Fruit fly (Drosophila melanogaster) whole organism, embryonic: ENCODE results near the gene et.

ENCODE experiments used
- Awh ChIP-seq: fragments of 200-800 bp; sonication (Bioruptor generic); IDR thresholded peaks from 2 replicates; pipeline ENCODE4, ENCODE4 v1.3.6; 2022; ENCODE audit warnings: missing biosample characterization, missing genetic modification characterization
- CG10147 ChIP-seq: fragments of 200-800 bp; sonication (Bioruptor generic); optimal IDR thresholded peaks from 2 replicates; lab custom pipeline; 2019; ENCODE audit warnings: missing biosample characterization, mild to moderate bottlenecking, missing genetic modification characterization, moderate library complexity
- CG11504 ChIP-seq: fragments of 200-800 bp; sonication (Bioruptor generic); optimal IDR thresholded peaks from 3 replicates; lab custom pipeline; 2019; ENCODE audit warnings: missing biosample characterization, mild to moderate bottlenecking, missing genetic modification characterization, moderate library complexity
- CG12104 ChIP-seq: fragments of 200-800 bp; sonication (Bioruptor generic); optimal IDR thresholded peaks from 3 replicates; lab custom pipeline; 2016; ENCODE audit warnings: missing biosample characterization, missing genetic modification characterization
- CG13287 ChIP-seq: fragments of 200-800 bp; sonication (Bioruptor generic); IDR thresholded peaks from 2 replicates; pipeline ENCODE4 v1.3.6; 2022; ENCODE audit warnings: missing biosample characterization, missing genetic modification characterization; ENCODE audit not compliant: partially characterized antibody
- CG14667 ChIP-seq: fragments of 200-800 bp; sonication (Bioruptor generic); IDR thresholded peaks from 2 replicates; pipeline ENCODE4 v1.3.6; 2022; ENCODE audit warnings: missing biosample characterization, missing genetic modification characterization
- CG15269 ChIP-seq: fragments of 200-800 bp; sonication (Bioruptor generic); optimal IDR thresholded peaks from 2 replicates; lab custom pipeline; 2018; ENCODE audit warnings: missing biosample characterization, mild to moderate bottlenecking, missing genetic modification characterization, moderate library complexity
- CG15479 ChIP-seq: fragments of 200-800 bp; sonication (Bioruptor generic); optimal IDR thresholded peaks from 3 replicates; lab custom pipeline; 2019; ENCODE audit warnings: missing biosample characterization, mild to moderate bottlenecking, missing genetic modification characterization, moderate library complexity
- CG15601 ChIP-seq: fragments of 200-800 bp; sonication (Bioruptor generic); optimal IDR thresholded peaks from 3 replicates; lab custom pipeline; 2019; ENCODE audit warnings: missing biosample characterization, mild to moderate bottlenecking, missing genetic modification characterization, moderate library complexity
- CG16813 ChIP-seq: fragments of 200-800 bp; sonication (Bioruptor generic); IDR thresholded peaks from 3 replicates; pipeline ENCODE4 v1.3.6; 2022; ENCODE audit warnings: missing biosample characterization, missing genetic modification characterization; ENCODE audit not compliant: partially characterized antibody
- CG17328 ChIP-seq: fragments of 200-800 bp; sonication (Bioruptor generic); IDR thresholded peaks from 2 replicates; pipeline ENCODE4 v1.3.6; 2022; ENCODE audit warnings: missing biosample characterization, missing genetic modification characterization
- CG1832 ChIP-seq: fragments of 200-800 bp; sonication (Bioruptor generic); optimal IDR thresholded peaks from 2 replicates; lab custom pipeline; 2017; ENCODE audit warnings: missing biosample characterization, mild to moderate bottlenecking, missing genetic modification characterization, inconsistent platforms
- CG18476 ChIP-seq: fragments of 200-800 bp; sonication (Bioruptor generic); optimal IDR thresholded peaks from 2 replicates; lab custom pipeline; 2016; ENCODE audit warnings: missing biosample characterization, mild to moderate bottlenecking, missing genetic modification characterization
- CG18599 ChIP-seq: fragments of 200-800 bp; sonication (Bioruptor generic); optimal IDR thresholded peaks from 3 replicates; lab custom pipeline; 2017; ENCODE audit warnings: missing biosample characterization, missing genetic modification characterization, mild to moderate bottlenecking, moderate library complexity, missing genetic modification reagents
- CG2120 ChIP-seq: fragments of 200-800 bp; sonication (Bioruptor generic); optimal IDR thresholded peaks from 3 replicates; lab custom pipeline; 2016; ENCODE audit warnings: missing biosample characterization, missing genetic modification characterization
- CG2712 ChIP-seq: fragments of 200-800 bp; optimal IDR thresholded peaks from 3 replicates; lab custom pipeline; 2019; ENCODE audit warnings: missing biosample characterization, mild to moderate bottlenecking, missing genetic modification characterization, moderate library complexity
- CG30403 ChIP-seq: fragments of 200-800 bp; sonication (Bioruptor generic); optimal IDR thresholded peaks from 3 replicates; lab custom pipeline; 2016; ENCODE audit warnings: missing biosample characterization, missing genetic modification characterization
- CG32772 ChIP-seq: fragments of 200-800 bp; sonication (Bioruptor generic); IDR thresholded peaks from 2 replicates; pipeline ENCODE4 v1.3.6; 2022; ENCODE audit warnings: missing biosample characterization, missing genetic modification characterization
- CG6689 ChIP-seq: fragments of 200-800 bp; sonication (Bioruptor generic); IDR thresholded peaks from 2 replicates; pipeline ENCODE4 v1.3.6; 2022; ENCODE audit warnings: missing biosample characterization, missing genetic modification characterization
- CG9215 ChIP-seq: fragments of 200-800 bp; sonication (Bioruptor generic); IDR thresholded peaks from 2 replicates; pipeline ENCODE4 v1.3.6; 2022; ENCODE audit warnings: missing biosample characterization, missing genetic modification characterization
- CG9609 ChIP-seq: fragments of 200-800 bp; sonication (Bioruptor generic); optimal IDR thresholded peaks from 3 replicates; lab custom pipeline; 2016; ENCODE audit warnings: missing biosample characterization, missing genetic modification characterization
- D19B ChIP-seq: fragments of 200-800 bp; sonication (Bioruptor generic); optimal IDR thresholded peaks from 2 replicates; lab custom pipeline; 2017; ENCODE audit warnings: missing biosample characterization, mild to moderate bottlenecking, missing genetic modification characterization
- Dref ChIP-seq: fragments of 200-800 bp; sonication (Bioruptor generic); IDR thresholded peaks from 2 replicates; pipeline ENCODE4 v1.3.6; 2022; ENCODE audit warnings: missing biosample characterization, missing genetic modification characterization
- Hr51 ChIP-seq, 2 experiments: fragments of 200-800 bp; sonication (Bioruptor generic); optimal IDR thresholded peaks; 2 replicates in 1 of 2; 3 replicates in 1 of 2; lab custom pipeline; 2016 to 2018; ENCODE audit warnings: missing biosample characterization in 2 of 2, missing genetic modification characterization in 2 of 2, mild to moderate bottlenecking in 1 of 2, moderate library complexity in 1 of 2
- MBD-R2 ChIP-seq: fragments of 200-800 bp; sonication (Bioruptor generic); IDR thresholded peaks from 2 replicates; pipeline ENCODE4 v1.3.6; 2022; ENCODE audit warnings: missing biosample characterization, missing genetic modification characterization
- MESR4 ChIP-seq: fragments of 200-800 bp; sonication (Bioruptor generic); optimal IDR thresholded peaks from 2 replicates; lab custom pipeline; 2018; ENCODE audit warnings: missing biosample characterization, mild to moderate bottlenecking, missing genetic modification characterization, moderate library complexity
- NC2β ChIP-seq: fragments of 200-800 bp; sonication (Bioruptor generic); optimal IDR thresholded peaks from 2 replicates; lab custom pipeline; 2016; ENCODE audit warnings: missing biosample characterization, missing genetic modification characterization
- Rx ChIP-seq: fragments of 200-800 bp; sonication (Bioruptor generic); IDR thresholded peaks from 2 replicates; pipeline ENCODE4 v1.3.6; 2022; ENCODE audit warnings: missing biosample characterization, missing genetic modification characterization
- Scr ChIP-seq: fragments of 200-800 bp; sonication (Bioruptor generic); IDR thresholded peaks from 2 replicates; pipeline ENCODE4 v1.3.6; 2022; ENCODE audit warnings: missing biosample characterization, missing genetic modification characterization; ENCODE audit not compliant: partially characterized antibody
- Sox102F ChIP-seq: fragments of 200-800 bp; sonication (Bioruptor generic); optimal IDR thresholded peaks from 2 replicates; lab custom pipeline; 2018; ENCODE audit warnings: missing biosample characterization, mild to moderate bottlenecking, missing genetic modification characterization, moderate library complexity
- Sry-δ ChIP-seq: fragments of 200-800 bp; sonication (Bioruptor generic); optimal IDR thresholded peaks from 2 replicates; lab custom pipeline; 2016; ENCODE audit warnings: missing biosample characterization, missing genetic modification characterization
- bsh ChIP-seq, 2 experiments: fragments of 200-800 bp; sonication (Bioruptor generic); optimal IDR thresholded peaks; 2 replicates each; lab custom pipeline; 2017 to 2018; ENCODE audit warnings: mild to moderate bottlenecking in 2 of 2, missing biosample characterization in 2 of 2, missing genetic modification characterization in 2 of 2, moderate library complexity in 1 of 2
- dmrt99B ChIP-seq: fragments of 200-800 bp; sonication (Bioruptor generic); optimal IDR thresholded peaks from 2 replicates; lab custom pipeline; 2018; ENCODE audit warnings: missing biosample characterization, mild to moderate bottlenecking, missing genetic modification characterization, moderate library complexity
- gem ChIP-seq: fragments of 200-800 bp; sonication (Bioruptor generic); optimal IDR thresholded peaks from 2 replicates; lab custom pipeline; 2019; ENCODE audit warnings: missing biosample characterization, mild to moderate bottlenecking, missing genetic modification characterization, moderate library complexity
- gfzf ChIP-seq: fragments of 200-800 bp; sonication (Bioruptor generic); optimal IDR thresholded peaks from 2 replicates; lab custom pipeline; 2016; ENCODE audit warnings: missing biosample characterization, mild to moderate bottlenecking, missing genetic modification characterization, moderate library complexity
- gsb ChIP-seq: fragments of 200-800 bp; sonication (Bioruptor generic); IDR thresholded peaks from 2 replicates; pipeline ENCODE4 v1.3.6; 2022; ENCODE audit warnings: missing biosample characterization, missing genetic modification characterization
- inv ChIP-seq: fragments of 200-800 bp; sonication (Bioruptor generic); IDR thresholded peaks from 2 replicates; pipeline ENCODE4 v1.3.6; 2022; ENCODE audit warnings: missing biosample characterization, missing genetic modification characterization; ENCODE audit not compliant: partially characterized antibody
- lmd ChIP-seq: fragments of 200-800 bp; sonication (Bioruptor generic); IDR thresholded peaks from 2 replicates; pipeline ENCODE4 v1.3.6; 2022; ENCODE audit warnings: missing biosample characterization, missing genetic modification characterization
- maf-S ChIP-seq: fragments of 200-800 bp; sonication (Bioruptor generic); optimal IDR thresholded peaks from 2 replicates; lab custom pipeline; 2016; ENCODE audit warnings: missing biosample characterization, missing genetic modification characterization
- pan ChIP-seq, 4 experiments: fragments of >200 bp in 3 of 4; fragments of 200-800 bp in 1 of 4; sonication (Bioruptor generic) in 1 of 4; optimal IDR thresholded peaks in 3 of 4; IDR thresholded peaks in 1 of 4; 2 replicates each; pipeline versions ENCODE4 v1.3.6 to Lab custom; 2017 to 2022; ENCODE audit warnings: missing biosample characterization in 2 of 4, missing genetic modification characterization in 2 of 4, mixed read lengths in 1 of 4
- shn ChIP-seq: fragments of 200-800 bp; sonication (Bioruptor generic); optimal IDR thresholded peaks from 3 replicates; lab custom pipeline; 2016; ENCODE audit warnings: missing biosample characterization, missing genetic modification characterization
- sqz ChIP-seq: fragments of 200-800 bp; sonication (Bioruptor generic); optimal IDR thresholded peaks from 3 replicates; lab custom pipeline; 2018; ENCODE audit warnings: missing biosample characterization, mild to moderate bottlenecking, missing genetic modification characterization
- stc ChIP-seq: fragments of 200-800 bp; sonication (Bioruptor generic); IDR thresholded peaks from 2 replicates; pipeline ENCODE4 v1.3.6; 2022; ENCODE audit warnings: missing biosample characterization, missing genetic modification characterization
- stwl ChIP-seq: fragments of 200-800 bp; sonication (Bioruptor generic); optimal IDR thresholded peaks from 3 replicates; lab custom pipeline; 2018; ENCODE audit warnings: missing biosample characterization, mild to moderate bottlenecking, missing genetic modification characterization, moderate library complexity
- tio ChIP-seq: fragments of 200-800 bp; sonication (Bioruptor generic); optimal IDR thresholded peaks from 2 replicates; lab custom pipeline; 2017; ENCODE audit warnings: missing biosample characterization, missing genetic modification characterization, inconsistent platforms
- wdn ChIP-seq: fragments of 200-800 bp; sonication (Bioruptor generic); IDR thresholded peaks from 2 replicates; pipeline ENCODE4 v1.3.6; 2022; ENCODE audit warnings: missing biosample characterization, missing genetic modification characterization
- zfh1 ChIP-seq: fragments of 200-800 bp; sonication (Bioruptor generic); IDR thresholded peaks from 3 replicates; pipeline ENCODE4 v1.3.6; 2022; ENCODE audit warnings: missing biosample characterization, missing genetic modification characterization

The et gene

DNA sequence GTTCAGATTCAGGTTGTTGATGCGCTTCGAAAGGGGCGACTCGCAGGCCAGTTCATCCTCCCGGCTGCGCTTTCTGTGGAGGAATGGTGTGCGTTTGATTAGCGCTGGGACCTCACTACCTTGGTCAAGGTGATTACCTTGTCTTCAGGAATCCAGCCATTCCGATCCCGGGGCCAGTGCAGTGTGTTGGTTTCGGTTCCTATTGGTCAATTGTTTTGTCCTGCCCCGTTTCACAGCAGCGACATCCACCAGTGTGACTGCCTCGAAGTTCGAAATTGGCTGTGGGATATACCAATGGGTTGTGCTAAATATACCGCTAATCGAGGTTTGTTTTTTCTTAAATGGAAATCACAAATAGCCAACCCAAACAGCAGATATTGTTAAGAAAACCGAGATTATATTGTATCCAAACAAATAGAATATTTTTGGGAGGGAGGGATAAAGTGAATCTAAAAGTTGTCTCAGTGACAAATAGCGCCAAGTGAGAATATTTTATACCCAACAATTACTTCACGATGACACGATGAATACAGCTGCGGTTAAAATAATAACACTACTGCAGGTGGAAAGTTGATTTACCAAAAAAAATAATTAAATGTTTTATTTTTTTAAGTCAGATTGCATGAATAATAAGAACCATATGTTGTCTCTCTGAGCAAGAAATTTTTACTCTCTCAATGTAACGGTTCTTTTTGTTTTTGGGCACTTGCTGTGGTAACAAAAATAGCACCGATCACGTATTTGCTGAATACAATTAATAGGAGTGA, 19.3 kb upstream of the et start, which contains the start of gene CG14229:
CG14229 (minus strand) TSS at position 459 of the 767 bp plus-strand sequence.
- TF ChIP-seq CG2712 (tag; lab: Kevin White, UChicago) = peak; percentile 8
- TF ChIP-seq CG32772 (GFP tag; lab: Robert Waterston, UW) = 0 out of 2 replicates have a peak, but pooled peaks have one; percentile 17
- TF ChIP-seq D19B (GFP tag; lab: Kevin White, UChicago) = no peak
- TF ChIP-seq bsh (GFP tag; optimal IDR thresholded peaks at IDR 0.05; lab: Kevin White, UChicago) = peak in 1 of 2 experiments; percentile 11
- peak; percentile 23 for TF ChIP-seq CG30403 (GFP tag; lab: Kevin White, UChicago)
- TF ChIP-seq Dref (GFP tag; lab: Robert Waterston, UW) = 0 out of 2 replicates have a peak, but pooled peaks have one; percentile 15
- TF ChIP-seq CG1832 = no peak
- peak; percentile 69 for TF ChIP-seq gfzf (GFP tag; lab: Kevin White, UChicago)
- TF ChIP-seq CG15269 (tag; lab: Kevin White, UChicago) = peak; percentile 2
- TF ChIP-seq CG18476 (GFP tag; lab: Kevin White, UChicago) = no peak
- TF ChIP-seq Scr = peak; percentile 37; the same call in 1 of the 2 replicates
- peak; percentile 15; the same call in 1 of the 3 replicates for TF ChIP-seq zfh1 (GFP tag; lab: Robert Waterston, UW)
- TF ChIP-seq CG13287 (GFP tag; lab: Robert Waterston, UW) = peak; percentile 27; the same call in 1 of the 2 replicates
- peak; percentile 54 for TF ChIP-seq MBD-R2 (GFP tag; lab: Robert Waterston, UW)
- peak; percentile 10 for TF ChIP-seq Sox102F (GFP tag; lab: Kevin White, UChicago)
- TF ChIP-seq CG2120 = peak; percentile 30
- TF ChIP-seq wdn (GFP tag; lab: Robert Waterston, UW) = no peak
- no peak for TF ChIP-seq CG15601
- TF ChIP-seq CG17328 (GFP tag; lab: Robert Waterston, UW) = no peak
- TF ChIP-seq CG9215 (GFP tag; lab: Robert Waterston, UW) = peak; percentile 43
- TF ChIP-seq CG16813 (GFP tag; lab: Robert Waterston, UW) = no peak
- TF ChIP-seq stwl (tag; lab: Kevin White, UChicago) = peak; percentile 22
- TF ChIP-seq CG6689 (GFP tag; lab: Robert Waterston, UW) = peak; percentile 77
- TF ChIP-seq Hr51 (GFP tag; optimal IDR thresholded peaks at IDR 0.05; lab: Kevin White, UChicago) = peak in 1 of 2 experiments; percentile 18
- 0 out of 2 replicates have a peak, but pooled peaks have one; percentile 24 for TF ChIP-seq CG14667
- 0 out of 2 replicates have a peak, but pooled peaks have one; percentile 40 for TF ChIP-seq stc (GFP tag; lab: Robert Waterston, UW)
- no peak for TF ChIP-seq CG15479 (GFP tag; lab: Kevin White, UChicago)
- TF ChIP-seq maf-S (GFP tag; lab: Kevin White, UChicago) = no peak
- peak; percentile 38 for TF ChIP-seq gem (tag; lab: Kevin White, UChicago)
- TF ChIP-seq pan (optimal IDR thresholded peaks at IDR 0.05; lab: Kevin White, UChicago) = no peak
- peak in 1 of 2 experiments; percentile 50 for TF ChIP-seq pan (GFP tag; optimal IDR thresholded peaks at IDR 0.05 in 1 of 2, IDR thresholded peaks at IDR 0.05 in 1 of 2)
- peak; percentile 7 for TF ChIP-seq dmrt99B (tag; lab: Kevin White, UChicago)
- TF ChIP-seq lmd = peak; percentile 38; the same call in 1 of the 2 replicates
- TF ChIP-seq CG18599 (GFP tag; lab: Kevin White, UChicago) = no peak
- no peak for TF ChIP-seq NC2β
- 0 out of 2 replicates have a peak, but pooled peaks have one; percentile 24 for TF ChIP-seq Awh
- TF ChIP-seq tio = no peak
- TF ChIP-seq Sry-δ (GFP tag; lab: Kevin White, UChicago) = peak; percentile 3
- TF ChIP-seq inv = no peak
- no peak for TF ChIP-seq gsb
- TF ChIP-seq shn (GFP tag; lab: Kevin White, UChicago) = no peak
- peak; percentile 23 for TF ChIP-seq CG11504 (tag; lab: Kevin White, UChicago)
- no peak for TF ChIP-seq CG10147 (GFP tag; lab: Kevin White, UChicago)
- TF ChIP-seq MESR4 = peak; percentile 30
- no peak for TF ChIP-seq Rx (GFP tag; lab: Robert Waterston, UW)
- no peak for TF ChIP-seq CG9609 (GFP tag; lab: Kevin White, UChicago)
- TF ChIP-seq sqz (GFP tag; lab: Kevin White, UChicago) = no peak
- TF ChIP-seq CG12104 (GFP tag; lab: Kevin White, UChicago) = no peak
